Fruit fly (Drosophila melanogaster): Measurements from ENCODE around the gene tay.

Gene tay

DNA sequence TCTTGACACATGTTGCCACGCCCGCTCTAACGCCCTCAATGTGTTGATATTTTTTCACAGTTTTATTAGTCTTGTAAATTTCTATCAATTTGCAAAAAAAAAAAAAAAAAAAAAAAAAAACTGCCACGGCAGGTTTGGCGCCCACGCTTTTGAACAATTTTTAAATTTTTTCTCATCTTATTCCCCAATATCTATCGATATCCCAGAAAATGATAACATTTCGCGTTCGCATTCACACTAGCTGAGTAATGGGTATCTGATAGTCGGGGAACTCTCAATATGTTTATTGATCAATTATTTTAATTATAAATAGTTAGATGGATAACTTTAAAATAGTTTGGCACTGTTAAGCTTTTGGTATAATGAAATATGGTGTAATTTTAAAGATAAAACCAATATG, 45.8 kb downstream of the tay start:
- no peak for TF ChIP-seq CG8478 (optimal IDR thresholded peaks at IDR 0.05)
- TF ChIP-seq CTCF (optimal IDR thresholded peaks at IDR 0.05): no peak

dm6 chrX:15840003-15840402, 47.1 kb downstream of the tay start:
- TF ChIP-seq CTCF (optimal IDR thresholded peaks at IDR 0.05): peak in 1 of 2 experiments; percentile 10
- no peak for TF ChIP-seq CG8478 (optimal IDR thresholded peaks at IDR 0.05)

DNA sequence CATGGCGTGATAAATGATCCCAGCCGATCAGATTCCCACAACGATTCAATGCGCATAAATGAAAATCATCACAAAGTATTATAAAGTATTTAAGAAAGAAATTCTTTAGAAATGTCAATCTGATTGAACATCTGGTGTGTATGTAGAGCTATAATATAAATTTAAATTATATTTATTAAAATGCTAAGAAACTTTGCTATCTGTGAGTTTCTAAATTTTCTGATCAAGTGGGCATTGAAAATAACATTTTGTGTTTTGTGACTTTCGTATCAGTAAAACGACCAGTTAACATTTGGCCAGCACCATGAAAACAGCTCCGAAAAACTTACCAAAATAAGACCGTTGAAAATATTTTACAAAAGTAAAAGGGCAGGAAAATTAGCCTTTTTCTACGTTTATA, 49.6 kb downstream of the tay start, which contains the start of gene CG8565:
TSS of gene CG8565 (plus strand) at position 301 of the 400 bp plus-strand sequence.
- TF ChIP-seq CTCF (optimal IDR thresholded peaks at IDR 0.05) (no peak), CG8478 (optimal IDR thresholded peaks at IDR 0.05) (no peak)

- no peak for TF ChIP-seq CG8478 (optimal IDR thresholded peaks at IDR 0.05)
- no peak for TF ChIP-seq CTCF (optimal IDR thresholded peaks at IDR 0.05)
These were observed 51.7 kb downstream of the tay start, which contains the start of gene Chc for dm6 chrX:15835393-15835792. Chc (minus strand) TSS chrX:15835490.

DNA sequence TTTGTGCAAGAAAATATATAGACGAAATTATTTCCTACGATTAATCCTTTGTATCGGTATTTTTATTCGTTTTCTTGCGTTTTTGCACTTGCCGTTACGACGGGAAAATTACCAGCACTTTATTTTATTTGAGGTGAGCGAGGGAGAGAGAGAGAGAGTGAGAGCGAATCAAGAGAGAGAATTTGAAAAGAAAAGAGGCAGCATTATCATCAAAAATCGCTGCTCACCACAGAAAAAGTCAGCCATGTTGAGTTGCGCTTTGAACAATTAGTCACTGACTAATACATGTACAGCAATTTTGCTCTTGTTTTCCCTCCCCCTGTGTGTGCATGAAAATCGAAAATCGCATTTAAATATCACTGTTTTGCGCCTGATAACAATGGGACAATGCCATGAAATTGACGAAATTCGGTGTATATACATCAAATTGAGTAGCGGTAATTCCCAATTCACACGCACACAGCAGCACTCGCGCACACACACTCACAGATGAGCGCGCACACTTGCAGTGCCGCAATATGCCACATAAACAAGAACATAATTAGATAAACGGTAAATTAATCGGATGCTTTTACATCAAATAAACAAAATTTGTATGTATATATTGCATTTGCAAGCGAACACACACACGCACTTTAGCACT, 52.4 kb downstream of the tay start:
- TF ChIP-seq CG8478 (optimal IDR thresholded peaks at IDR 0.05) (no peak), CTCF (optimal IDR thresholded peaks at IDR 0.05) (no peak)

DNA sequence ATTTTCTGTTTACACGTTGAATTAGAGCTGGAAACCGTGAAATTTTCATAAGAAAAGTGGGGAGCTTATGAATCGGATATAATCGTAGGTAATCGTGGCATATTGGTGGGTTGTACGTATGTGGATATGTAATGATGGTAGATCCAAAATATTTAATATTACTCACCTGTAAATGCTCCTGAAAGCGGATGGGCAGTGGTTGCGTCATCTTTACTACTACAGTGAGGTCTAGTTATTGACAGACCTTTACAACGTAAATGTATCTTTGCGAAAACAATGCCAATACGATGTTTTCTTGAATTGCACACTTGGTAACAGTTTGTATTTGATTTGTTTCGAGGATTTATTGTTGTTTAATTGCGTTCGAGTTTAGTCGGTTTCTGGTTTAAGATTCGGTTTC, 53.2 kb downstream of the tay start:
- no peak for TF ChIP-seq CTCF (optimal IDR thresholded peaks at IDR 0.05)
- no peak for TF ChIP-seq CG8478 (optimal IDR thresholded peaks at IDR 0.05)
